Worm (Caenorhabditis elegans): ENCODE results near the gene ceh-75.

DNA sequence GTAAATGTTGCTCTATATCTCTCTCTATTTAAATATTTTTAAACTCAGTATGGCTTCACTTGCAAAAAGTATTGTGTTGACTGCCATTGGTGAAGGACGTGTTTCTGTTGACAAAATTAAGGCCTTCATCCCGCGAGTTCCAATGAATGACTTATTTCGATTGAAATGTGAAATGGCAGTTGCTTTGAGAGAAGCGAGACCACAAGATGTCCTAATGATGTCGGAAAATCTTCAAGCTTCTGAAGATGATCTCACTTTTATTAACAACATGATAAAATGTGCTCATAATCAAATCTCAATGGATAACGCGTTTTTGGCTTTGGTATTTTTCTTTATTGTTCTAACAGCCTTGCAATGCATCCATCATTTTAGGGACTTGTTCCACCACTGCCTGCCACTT is at the start of gene ceh-75:
- TF ChIP-seq aly-2 (tag; optimal IDR thresholded peaks at IDR 0.05): no peak
- TF ChIP-seq zag-1 (tag; optimal IDR thresholded peaks at IDR 0.05): no peak
- no peak for TF ChIP-seq snpc-4 (tag; optimal IDR thresholded peaks at IDR 0.05)
